Fruit fly (Drosophila melanogaster): ENCODE results near the gene CG3698.
A peak's percentile ranks its signal among the peaks of the same experiment; 100 is the strongest.

The CG3698 gene

dm6 chr3L:20785742-20786427 is 12.3 kb downstream of the CG3698 start, which contains the start of gene Pcif1 (continued):
- TF ChIP-seq Mrtf (GFP tag; IDR thresholded peaks at IDR 0.05): no peak
- TF ChIP-seq ato (GFP tag; IDR thresholded peaks at IDR 0.05; ENCODE audit: partially characterized antibody): peak; percentile 99
- no peak for TF ChIP-seq tap (tag; optimal IDR thresholded peaks at IDR 0.05)
- peak; percentile 3 for TF ChIP-seq Nf-YC (tag; optimal IDR thresholded peaks at IDR 0.05)
- no peak for TF ChIP-seq stc (GFP tag; IDR thresholded peaks at IDR 0.05)
- TF ChIP-seq CG12219 (GFP tag; optimal IDR thresholded peaks at IDR 0.05): peak; percentile 5
- no peak for TF ChIP-seq Ssrp (tag; optimal IDR thresholded peaks at IDR 0.05)
- peak; percentile 46 for TF ChIP-seq Sin3A (optimal IDR thresholded peaks at IDR 0.05)
- no peak for TF ChIP-seq disco-r (GFP tag; optimal IDR thresholded peaks at IDR 0.05)
- no peak for TF ChIP-seq Dad (GFP tag; optimal IDR thresholded peaks at IDR 0.05)
- peak; percentile 6 for TF ChIP-seq CG13296 (GFP tag; optimal IDR thresholded peaks at IDR 0.05)
- no peak for TF ChIP-seq CG16863 (GFP tag; optimal IDR thresholded peaks at IDR 0.05)
- no peak for TF ChIP-seq CG7357 (GFP tag; IDR thresholded peaks at IDR 0.05)
- TF ChIP-seq CG33557 (GFP tag; optimal IDR thresholded peaks at IDR 0.05): peak; percentile 47
- no peak for TF ChIP-seq Lim3 (GFP tag; IDR thresholded peaks at IDR 0.05)
- TF ChIP-seq bbx (GFP tag; IDR thresholded peaks at IDR 0.05; ENCODE audit: partially characterized antibody): peak; percentile 100
- TF ChIP-seq CG4854 (GFP tag; optimal IDR thresholded peaks at IDR 0.05): peak; percentile 22
- TF ChIP-seq CG10366 (GFP tag; IDR thresholded peaks at IDR 0.05): no peak
- no peak for TF ChIP-seq CG2202 (tag; optimal IDR thresholded peaks at IDR 0.05)
- no peak for TF ChIP-seq CG1024 (GFP tag; IDR thresholded peaks at IDR 0.05)
- TF ChIP-seq CG4617 (GFP tag; optimal IDR thresholded peaks at IDR 0.05; ENCODE audit: borderline replicate concordance): peak; percentile 44
- peak; percentile 22 for TF ChIP-seq HmgD (GFP tag; optimal IDR thresholded peaks at IDR 0.05)
- peak; percentile 18; the same call in 1 of the 2 replicates for TF ChIP-seq Xrp1 (GFP tag; IDR thresholded peaks at IDR 0.05)
- TF ChIP-seq Med (GFP tag): peak; percentile 82
- TF ChIP-seq CG31388 (GFP tag; optimal IDR thresholded peaks at IDR 0.05): no peak
- no peak for TF ChIP-seq CG6689 (GFP tag; IDR thresholded peaks at IDR 0.05)
- no peak for TF ChIP-seq dimm (GFP tag; IDR thresholded peaks at IDR 0.05)
- TF ChIP-seq tio (GFP tag; optimal IDR thresholded peaks at IDR 0.05): no peak
- TF ChIP-seq phol (tag; optimal IDR thresholded peaks at IDR 0.05): peak; percentile 35
- TF ChIP-seq dysf (GFP tag; IDR thresholded peaks at IDR 0.05): no peak
- TF ChIP-seq Dbx (GFP tag; IDR thresholded peaks at IDR 0.05): peak; percentile 76; the same call in 2 of the 3 replicates
- TF ChIP-seq gro (GFP tag; optimal IDR thresholded peaks at IDR 0.05): peak; percentile 33
- no peak for TF ChIP-seq CG17612 (GFP tag; IDR thresholded peaks at IDR 0.05)
- no peak for TF ChIP-seq exex (tag; optimal IDR thresholded peaks at IDR 0.05)
- no peak for TF ChIP-seq Hr78 (GFP tag; optimal IDR thresholded peaks at IDR 0.05)
- TF ChIP-seq amos (GFP tag; IDR thresholded peaks at IDR 0.05; ENCODE audit: partially characterized antibody): peak; percentile 100
- TF ChIP-seq ara (GFP tag; IDR thresholded peaks at IDR 0.05): no peak
- TF ChIP-seq tgo (GFP tag; IDR thresholded peaks at IDR 0.05): no peak
- no peak for TF ChIP-seq Hr39 (optimal IDR thresholded peaks at IDR 0.05)
- peak; percentile 62 for TF ChIP-seq CG30020 (tag; optimal IDR thresholded peaks at IDR 0.05)
- no peak for TF ChIP-seq CG5953 (GFP tag; IDR thresholded peaks at IDR 0.05)
- TF ChIP-seq B-H2 (GFP tag; optimal IDR thresholded peaks at IDR 0.05): peak; percentile 29
- no peak for TF ChIP-seq CG31224 (GFP tag; IDR thresholded peaks at IDR 0.05)
- TF ChIP-seq CG32532 (GFP tag; IDR thresholded peaks at IDR 0.05): peak; percentile 16; the same call in 1 of the 2 replicates
- no peak for TF ChIP-seq tin (GFP tag; optimal IDR thresholded peaks at IDR 0.05)
- no peak for TF ChIP-seq da (GFP tag; optimal IDR thresholded peaks at IDR 0.05)
- no peak for TF ChIP-seq Kr (GFP tag; optimal IDR thresholded peaks at IDR 0.05)
- TF ChIP-seq rib (GFP tag; IDR thresholded peaks at IDR 0.05): peak; percentile 50; the same call in 1 of the 2 replicates
- no peak for TF ChIP-seq CG2678 (tag; optimal IDR thresholded peaks at IDR 0.05)
- no peak for TF ChIP-seq CG9609 (GFP tag; optimal IDR thresholded peaks at IDR 0.05)
- TF ChIP-seq dmrt99B (tag; optimal IDR thresholded peaks at IDR 0.05): no peak
- TF ChIP-seq ro (GFP tag; IDR thresholded peaks at IDR 0.05): no peak

Measured in whole organism, embryonic.